Worm (Caenorhabditis elegans) whole organism, L2 larva: ENCODE results near the gene aakg-1.

Experiments used
- F13H6.1 ChIP-seq: sonication (generic microtip); optimal IDR thresholded peaks from 2 replicates; lab custom pipeline; 2016; ENCODE audit warnings: missing genetic modification characterization, missing compliant biosample characterization
- R02D3.7 ChIP-seq: fragments of 150-350 bp; optimal IDR thresholded peaks from 2 replicates; lab custom pipeline; 2014; ENCODE audit warnings: missing biosample characterization, missing genetic modification characterization
- alr-1 ChIP-seq: fragments of 150-350 bp; optimal IDR thresholded peaks from 2 replicates; lab custom pipeline; 2014; ENCODE audit warnings: missing biosample characterization, missing genetic modification characterization
- ama-1 ChIP-seq: fragments of 150-350 bp; optimal IDR thresholded peaks from 2 replicates; lab custom pipeline; 2018; ENCODE audit warnings: inconsistent platforms
- blmp-1 ChIP-seq: sonication (generic microtip); optimal IDR thresholded peaks from 2 replicates; lab custom pipeline; 2017; ENCODE audit warnings: missing genetic modification characterization, mild to moderate bottlenecking, missing compliant biosample characterization, antibody characterized with exemption, moderate library complexity; ENCODE audit not compliant: insufficient read depth
- ceh-16 ChIP-seq: fragments of 150-350 bp; optimal IDR thresholded peaks from 2 replicates; lab custom pipeline; 2014; ENCODE audit warnings: missing biosample characterization, missing genetic modification characterization
- ceh-82 ChIP-seq: fragments of 150-350 bp; optimal IDR thresholded peaks from 2 replicates; lab custom pipeline; 2014; ENCODE audit warnings: missing biosample characterization, missing genetic modification characterization
- crh-2 ChIP-seq: sonication (generic microtip); optimal IDR thresholded peaks from 2 replicates; lab custom pipeline; 2017; ENCODE audit warnings: missing biosample characterization, missing genetic modification characterization
- dmd-4 ChIP-seq: sonication (generic microtip); optimal IDR thresholded peaks from 2 replicates; lab custom pipeline; 2017; ENCODE audit warnings: missing biosample characterization, missing genetic modification characterization
- elt-1 ChIP-seq: fragments of 150-350 bp; optimal IDR thresholded peaks from 2 replicates; lab custom pipeline; 2014; ENCODE audit warnings: missing biosample characterization, missing genetic modification characterization
- elt-3 ChIP-seq: sonication (generic microtip); optimal IDR thresholded peaks from 2 replicates; lab custom pipeline; 2017; ENCODE audit warnings: missing biosample characterization, missing genetic modification characterization
- fos-1 ChIP-seq: fragments of 150-350 bp; optimal IDR thresholded peaks from 2 replicates; lab custom pipeline; 2014; ENCODE audit warnings: missing biosample characterization, missing genetic modification characterization
- gmeb-1 ChIP-seq: fragments of 150-350 bp; optimal IDR thresholded peaks from 2 replicates; lab custom pipeline; 2014; ENCODE audit warnings: missing biosample characterization, missing genetic modification characterization
- lin-11 ChIP-seq: fragments of 150-350 bp; sonication (generic microtip); optimal IDR thresholded peaks from 2 replicates; lab custom pipeline; 2014; ENCODE audit warnings: missing biosample characterization, missing genetic modification characterization, inconsistent platforms, mixed read lengths
- lin-13 ChIP-seq: fragments of 150-350 bp; optimal IDR thresholded peaks from 2 replicates; lab custom pipeline; 2014; ENCODE audit warnings: missing biosample characterization, missing genetic modification reagents, missing genetic modification characterization
- lin-39 ChIP-seq: fragments of 150-350 bp; optimal IDR thresholded peaks from 2 replicates; lab custom pipeline; 2014; ENCODE audit warnings: missing biosample characterization, missing genetic modification reagents, missing genetic modification characterization
- mbf-1 ChIP-seq: sonication (generic microtip); optimal IDR thresholded peaks from 2 replicates; lab custom pipeline; 2017; ENCODE audit warnings: missing biosample characterization, missing genetic modification characterization
- mdl-1 ChIP-seq, 2 experiments: fragments of 150-350 bp in 1 of 2; sonication (generic microtip) in 1 of 2; optimal IDR thresholded peaks; 2 replicates each; lab custom pipeline; 2017; ENCODE audit warnings: missing biosample characterization in 2 of 2, missing genetic modification characterization in 2 of 2
- nhr-10 ChIP-seq: sonication (generic microtip); optimal IDR thresholded peaks from 2 replicates; lab custom pipeline; 2017; ENCODE audit warnings: missing biosample characterization, missing genetic modification characterization
- nhr-11 ChIP-seq: fragments of 150-350 bp; optimal IDR thresholded peaks from 2 replicates; lab custom pipeline; 2014; ENCODE audit warnings: missing biosample characterization, missing genetic modification characterization
- nhr-12 ChIP-seq: fragments of 150-350 bp; optimal IDR thresholded peaks from 2 replicates; lab custom pipeline; 2014; ENCODE audit warnings: missing biosample characterization, missing genetic modification characterization
- nhr-129 ChIP-seq: fragments of 150-350 bp; optimal IDR thresholded peaks from 2 replicates; lab custom pipeline; 2014; ENCODE audit warnings: missing biosample characterization, missing genetic modification characterization
- nhr-21 ChIP-seq: fragments of 150-350 bp; optimal IDR thresholded peaks from 2 replicates; lab custom pipeline; 2014; ENCODE audit warnings: missing biosample characterization, missing genetic modification characterization
- nhr-23 ChIP-seq: fragments of 150-350 bp; optimal IDR thresholded peaks from 2 replicates; lab custom pipeline; 2014; ENCODE audit warnings: missing biosample characterization, missing genetic modification reagents, missing genetic modification characterization
- nhr-25 ChIP-seq: fragments of 150-350 bp; sonication (generic microtip); optimal IDR thresholded peaks from 3 replicates; lab custom pipeline; 2014; ENCODE audit warnings: missing biosample characterization, missing genetic modification characterization
- nhr-6 ChIP-seq: fragments of 150-350 bp; optimal IDR thresholded peaks from 2 replicates; lab custom pipeline; 2014; ENCODE audit warnings: missing biosample characterization, missing genetic modification characterization
- nhr-77 ChIP-seq: fragments of 150-350 bp; optimal IDR thresholded peaks from 2 replicates; lab custom pipeline; 2014; ENCODE audit warnings: missing biosample characterization, missing genetic modification characterization
- peb-1 ChIP-seq: fragments of 150-350 bp; optimal IDR thresholded peaks from 2 replicates; lab custom pipeline; 2014; ENCODE audit warnings: missing biosample characterization, missing genetic modification characterization
- sem-4 ChIP-seq: fragments of 150-350 bp; optimal IDR thresholded peaks from 2 replicates; lab custom pipeline; 2014; ENCODE audit warnings: missing biosample characterization, missing genetic modification reagents, missing genetic modification characterization
- skn-1 ChIP-seq: sonication (generic microtip); optimal IDR thresholded peaks from 2 replicates; lab custom pipeline; 2017; ENCODE audit warnings: missing biosample characterization, missing genetic modification characterization
- sma-3 ChIP-seq: sonication (generic microtip); optimal IDR thresholded peaks from 2 replicates; lab custom pipeline; 2016; ENCODE audit warnings: missing genetic modification reagents, missing genetic modification characterization, missing compliant biosample characterization
- sma-9 ChIP-seq, 2 experiments: fragments of 150-350 bp in 1 of 2; sonication (generic microtip) in 1 of 2; optimal IDR thresholded peaks; 2 replicates each; lab custom pipeline; 2014 to 2016; ENCODE audit warnings: missing genetic modification characterization in 2 of 2, mild to moderate bottlenecking in 1 of 2, missing biosample characterization in 1 of 2, missing compliant biosample characterization in 1 of 2, missing genetic modification reagents in 1 of 2, moderate library complexity in 1 of 2
- snpc-4 ChIP-seq: fragments of 150-350 bp; optimal IDR thresholded peaks from 2 replicates; lab custom pipeline; 2014; ENCODE audit warnings: missing biosample characterization, missing genetic modification characterization
- unc-39 ChIP-seq: fragments of 150-350 bp; optimal IDR thresholded peaks from 2 replicates; lab custom pipeline; 2014; ENCODE audit warnings: missing biosample characterization, missing genetic modification characterization
- unc-55 ChIP-seq: fragments of 150-350 bp; sonication (generic microtip); optimal IDR thresholded peaks from 3 replicates; lab custom pipeline; 2014; ENCODE audit warnings: missing biosample characterization, missing genetic modification reagents, missing genetic modification characterization
- unc-62 ChIP-seq: fragments of 150-350 bp; optimal IDR thresholded peaks from 2 replicates; lab custom pipeline; 2014; ENCODE audit warnings: missing biosample characterization, missing genetic modification reagents, missing genetic modification characterization
- zag-1 ChIP-seq: fragments of 150-350 bp; optimal IDR thresholded peaks from 2 replicates; lab custom pipeline; 2014; ENCODE audit warnings: missing biosample characterization, missing genetic modification characterization
- ztf-11 ChIP-seq: sonication (generic microtip); optimal IDR thresholded peaks from 2 replicates; lab custom pipeline; 2017; ENCODE audit warnings: missing biosample characterization, missing genetic modification characterization
- ztf-4 ChIP-seq: fragments of 150-350 bp; optimal IDR thresholded peaks from 2 replicates; lab custom pipeline; 2014; ENCODE audit warnings: missing biosample characterization, missing genetic modification characterization

Gene aakg-1

ce11 chrIII:12598418-12599330 lies 23.5 kb upstream of the aakg-1 start (continued):
- no peak for TF ChIP-seq unc-62
- peak; percentile 72 for TF ChIP-seq ztf-4 (tag; lab: Kevin White, UChicago)
- no peak for TF ChIP-seq mbf-1 (tag; lab: Kevin White, UChicago)
- TF ChIP-seq ceh-82 (tag; lab: Kevin White, UChicago): peak; percentile 8
- peak; percentile 86 for TF ChIP-seq nhr-25 (tag; lab: Kevin White, UChicago)
- TF ChIP-seq nhr-129 (tag; lab: Kevin White, UChicago): peak; percentile 84
- TF ChIP-seq F13H6.1 (tag; lab: Kevin White, UChicago): peak; percentile 76
- no peak for TF ChIP-seq ceh-16
- TF ChIP-seq lin-11 (tag; lab: Kevin White, UChicago): peak; percentile 83

- TF ChIP-seq ama-1 (lab: Kevin White, UChicago) (peak; percentile 23), R02D3.7 (tag; lab: Kevin White, UChicago) (no peak), F13H6.1 (tag; lab: Kevin White, UChicago) (no peak)
- TF ChIP-seq, all 48 proteins: peak for 1
These were observed 20.4 kb upstream of the aakg-1 start for ce11 chrIII:12595640-12596039.

DNA sequence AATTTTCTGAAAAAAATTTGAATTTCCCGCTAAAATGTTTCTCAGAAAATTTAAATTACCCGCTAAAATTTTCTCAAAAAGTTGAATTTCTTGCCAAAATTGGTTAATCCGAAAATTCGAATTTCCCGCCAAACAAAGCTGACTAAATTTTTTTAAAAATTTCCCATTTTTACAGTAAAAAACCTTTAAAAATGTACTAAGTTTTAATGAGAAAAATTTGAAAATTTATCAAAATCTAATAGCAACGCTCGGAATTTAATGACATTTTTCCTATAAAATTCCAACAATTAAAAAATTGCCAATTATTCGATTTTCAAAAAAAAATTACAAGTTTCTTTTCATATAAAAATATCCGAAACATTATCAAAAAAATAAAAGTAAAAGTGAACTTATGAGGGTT lies 16.7 kb upstream of the aakg-1 start:
- TF ChIP-seq sem-4 (tag; lab: Kevin White, UChicago) (no peak), nhr-25 (tag; lab: Kevin White, UChicago) (no peak), nhr-10 (tag; lab: Kevin White, UChicago) (no peak), nhr-12 (no peak), ztf-11 (no peak), gmeb-1 (tag; lab: Kevin White, UChicago) (no peak), R02D3.7 (tag; lab: Kevin White, UChicago) (no peak), lin-39 (tag; lab: Kevin White, UChicago) (no peak), elt-3 (tag; lab: Kevin White, UChicago) (no peak), mbf-1 (tag; lab: Kevin White, UChicago) (no peak), nhr-129 (tag; lab: Kevin White, UChicago) (no peak), nhr-23 (tag; lab: Kevin White, UChicago) (no peak), nhr-21 (no peak), zag-1 (tag; lab: Kevin White, UChicago) (no peak), unc-55 (no peak)
- TF ChIP-seq, all 48 proteins: peak for 0

ce11 chrIII:12585842-12586241 lies 10.6 kb upstream of the aakg-1 start:
- TF ChIP-seq alr-1 (tag; lab: Kevin White, UChicago) (no peak), sma-9 (GFP tag; optimal IDR thresholded peaks at IDR 0.05; lab: Kevin White, UChicago) (no peak), sma-9 (tag; optimal IDR thresholded peaks at IDR 0.05; lab: Kevin White, UChicago) (no peak), sma-3 (GFP tag; lab: Kevin White, UChicago) (no peak), unc-55 (no peak), nhr-6 (no peak), ztf-4 (tag; lab: Kevin White, UChicago) (no peak), elt-3 (tag; lab: Kevin White, UChicago) (no peak), peb-1 (no peak), elt-1 (tag; lab: Kevin White, UChicago) (no peak), nhr-21 (no peak), nhr-12 (no peak), snpc-4 (tag; lab: Kevin White, UChicago) (no peak), unc-62 (no peak)

- TF ChIP-seq blmp-1 (tag; lab: Kevin White, UChicago) (peak; percentile 89), nhr-77 (tag; lab: Kevin White, UChicago) (no peak), zag-1 (tag; lab: Kevin White, UChicago) (peak; percentile 91), mbf-1 (tag; lab: Kevin White, UChicago) (no peak), nhr-6 (peak; percentile 93), lin-13 (peak; percentile 87), gmeb-1 (tag; lab: Kevin White, UChicago) (peak; percentile 76), nhr-23 (tag; lab: Kevin White, UChicago) (no peak), sma-3 (GFP tag; lab: Kevin White, UChicago) (peak; percentile 76), fos-1 (tag; lab: Kevin White, UChicago) (peak; percentile 85), elt-3 (tag; lab: Kevin White, UChicago) (no peak), nhr-129 (tag; lab: Kevin White, UChicago) (peak; percentile 98), skn-1 (tag; lab: Kevin White, UChicago) (no peak), F13H6.1 (tag; lab: Kevin White, UChicago) (peak; percentile 97), snpc-4 (tag; lab: Kevin White, UChicago) (peak; percentile 84), ztf-4 (tag; lab: Kevin White, UChicago) (peak; percentile 94), unc-39 (no peak), unc-62 (peak; percentile 52), mdl-1 (tag; optimal IDR thresholded peaks at IDR 0.05; lab: Kevin White, UChicago) (peak; percentile 100), sma-9 (GFP tag; optimal IDR thresholded peaks at IDR 0.05; lab: Kevin White, UChicago) (peak; percentile 99), sma-9 (tag; optimal IDR thresholded peaks at IDR 0.05; lab: Kevin White, UChicago) (peak; percentile 50), nhr-25 (tag; lab: Kevin White, UChicago) (peak; percentile 90), crh-2 (peak; percentile 96), ztf-11 (no peak), alr-1 (tag; lab: Kevin White, UChicago) (no peak), ama-1 (lab: Kevin White, UChicago) (no peak), ceh-16 (no peak), dmd-4 (tag; lab: Kevin White, UChicago) (no peak), nhr-11 (tag; lab: Kevin White, UChicago) (no peak), sem-4 (tag; lab: Kevin White, UChicago) (peak; percentile 99)
These were observed 8.3 kb upstream of the aakg-1 start for ce11 chrIII:12583466-12583865.
